Worm (Caenorhabditis elegans) whole organism, L4 larva: ENCODE measurements around the gene npax-3.

Experiments used
- D1046.2 ChIP-seq: fragments of 200-800 bp; sonication (Bioruptor generic); IDR thresholded peaks from 2 replicates; pipeline ENCODE4 v1.3.6; 2022; ENCODE audit warnings: missing genetic modification characterization, missing compliant biosample characterization
- F10B5.3 ChIP-seq: sonication (generic microtip); optimal IDR thresholded peaks from 2 replicates; lab custom pipeline; 2016; ENCODE audit warnings: mild to moderate bottlenecking, missing genetic modification characterization, missing compliant biosample characterization
- F26F4.8 ChIP-seq: fragments of 200-800 bp; sonication (Bioruptor generic); conservative IDR thresholded peaks from 2 replicates; pipeline ENCODE4 v1.3.6; 2022; ENCODE audit warnings: missing genetic modification characterization, missing compliant biosample characterization
- F44E2.7 ChIP-seq: fragments of 200-800 bp; sonication (Bioruptor generic); IDR thresholded peaks from 2 replicates; pipeline ENCODE4 v2.1.2; 2022; ENCODE audit warnings: missing genetic modification characterization, missing compliant biosample characterization
- F49E8.2 ChIP-seq: sonication (generic microtip); optimal IDR thresholded peaks from 2 replicates; lab custom pipeline; 2016; ENCODE audit warnings: missing compliant biosample characterization, mild to moderate bottlenecking, missing genetic modification characterization, borderline replicate concordance
- R02D3.7 ChIP-seq: fragments of 150-350 bp; sonication (generic microtip); optimal IDR thresholded peaks from 3 replicates; lab custom pipeline; 2014; ENCODE audit warnings: missing biosample characterization, missing genetic modification characterization
- T20F7.1 ChIP-seq: fragments of 200-800 bp; sonication (Bioruptor generic); optimal IDR thresholded peaks from 2 replicates; lab custom pipeline; 2018; ENCODE audit warnings: mild to moderate bottlenecking, missing genetic modification characterization, missing compliant biosample characterization
- T26A8.4 ChIP-seq: fragments of 200-800 bp; sonication (Bioruptor generic); IDR thresholded peaks from 2 replicates; pipeline ENCODE4 v1.3.6; 2022; ENCODE audit warnings: missing genetic modification characterization, missing compliant biosample characterization
- Y5F2A.4 ChIP-seq: fragments of 200-800 bp; sonication (Bioruptor generic); optimal IDR thresholded peaks from 2 replicates; lab custom pipeline; 2018; ENCODE audit warnings: mild to moderate bottlenecking, missing genetic modification characterization, missing compliant biosample characterization
- ZK546.5 ChIP-seq, 2 experiments: sonication (generic microtip); optimal IDR thresholded peaks; 2 replicates each; lab custom pipeline; 2017; ENCODE audit warnings: missing biosample characterization in 2 of 2, missing genetic modification characterization in 2 of 2
- aly-2 ChIP-seq: sonication (generic microtip); optimal IDR thresholded peaks from 2 replicates; lab custom pipeline; 2018; ENCODE audit warnings: missing biosample characterization, missing genetic modification characterization
- ctbp-1 ChIP-seq: fragments of 200-800 bp; sonication (Bioruptor generic); IDR thresholded peaks from 2 replicates; pipeline ENCODE4 v1.3.6; 2022; ENCODE audit warnings: missing genetic modification reagents, missing genetic modification characterization, missing compliant biosample characterization
- daf-16 ChIP-seq, 3 experiments: sonication (generic microtip); optimal IDR thresholded peaks; 2 replicates each; lab custom pipeline; 2016 to 2017; ENCODE audit warnings: missing genetic modification characterization in 3 of 3, missing genetic modification reagents in 3 of 3, mild to moderate bottlenecking in 2 of 3, missing compliant biosample characterization in 2 of 3, missing biosample characterization in 1 of 3, moderate library complexity in 1 of 3
- dmd-8 ChIP-seq: fragments of 200-800 bp; sonication (Bioruptor generic); IDR thresholded peaks from 2 replicates; pipeline ENCODE4 v1.3.6; 2022; ENCODE audit warnings: missing genetic modification characterization, missing compliant biosample characterization
- duxl-1 ChIP-seq: sonication (generic microtip); optimal IDR thresholded peaks from 2 replicates; lab custom pipeline; 2016; ENCODE audit warnings: mild to moderate bottlenecking, missing genetic modification characterization, moderate library complexity, missing compliant biosample characterization; ENCODE audit not compliant: poor library complexity
- egl-43 ChIP-seq: fragments of 200-800 bp; sonication (Bioruptor generic); IDR thresholded peaks from 2 replicates; pipeline ENCODE4 v1.3.6; 2022; ENCODE audit warnings: missing genetic modification reagents, missing genetic modification characterization, missing compliant biosample characterization
- hif-1 ChIP-seq, 2 experiments: sonication (generic microtip); optimal IDR thresholded peaks; 2 replicates each; lab custom pipeline; 2016 to 2017; ENCODE audit warnings: missing compliant biosample characterization in 2 of 2, missing genetic modification characterization in 2 of 2, missing genetic modification reagents in 2 of 2, missing genotype in 2 of 2, mild to moderate bottlenecking in 1 of 2
- hlh-11 ChIP-seq: fragments of 200-800 bp; sonication (Bioruptor generic); optimal IDR thresholded peaks from 2 replicates; lab custom pipeline; 2018; ENCODE audit warnings: mild to moderate bottlenecking, missing genetic modification characterization, missing compliant biosample characterization
- hmg-1.1 ChIP-seq: fragments of 200-800 bp; sonication (Bioruptor generic); IDR thresholded peaks from 2 replicates; pipeline ENCODE4 v1.3.6; 2022; ENCODE audit warnings: missing genetic modification reagents, missing genetic modification characterization, missing compliant biosample characterization
- lsy-2 ChIP-seq, 2 experiments: fragments of 150-350 bp in 1 of 2; sonication (generic microtip) in 1 of 2; optimal IDR thresholded peaks; 2 replicates each; lab custom pipeline; 2014 to 2017; ENCODE audit warnings: missing biosample characterization in 2 of 2, missing genetic modification characterization in 2 of 2
- mdl-1 ChIP-seq, 2 experiments: fragments of 150-350 bp in 1 of 2; sonication (generic microtip) in 1 of 2; optimal IDR thresholded peaks; 2 replicates each; lab custom pipeline; 2014 to 2017; ENCODE audit warnings: missing biosample characterization in 2 of 2, missing genetic modification characterization in 2 of 2
- mep-1 ChIP-seq: fragments of 150-350 bp; sonication (generic microtip); optimal IDR thresholded peaks from 3 replicates; lab custom pipeline; 2014; ENCODE audit warnings: missing biosample characterization, missing genetic modification characterization
- mxl-3 ChIP-seq: fragments of 200-800 bp; sonication (Bioruptor generic); optimal IDR thresholded peaks from 2 replicates; lab custom pipeline; 2018; ENCODE audit warnings: mild to moderate bottlenecking, missing genetic modification characterization, missing compliant biosample characterization
- nhr-10 ChIP-seq: fragments of 150-350 bp; optimal IDR thresholded peaks from 2 replicates; lab custom pipeline; 2014; ENCODE audit warnings: missing biosample characterization, missing genetic modification characterization
- nhr-28 ChIP-seq: fragments of 150-350 bp; optimal IDR thresholded peaks from 2 replicates; lab custom pipeline; 2014; ENCODE audit warnings: missing biosample characterization, missing genetic modification characterization
- nhr-41 ChIP-seq: fragments of 200-800 bp; sonication (Bioruptor generic); IDR thresholded peaks from 2 replicates; pipeline ENCODE4 v1.3.6; 2022; ENCODE audit warnings: missing genetic modification reagents, missing genetic modification characterization, missing compliant biosample characterization
- nhr-42 ChIP-seq: fragments of 200-800 bp; sonication (Bioruptor generic); IDR thresholded peaks from 2 replicates; pipeline ENCODE4 v1.3.6; 2022; ENCODE audit warnings: missing genetic modification characterization, missing compliant biosample characterization
- nhr-48 ChIP-seq: sonication (generic microtip); optimal IDR thresholded peaks from 2 replicates; lab custom pipeline; 2016; ENCODE audit warnings: mild to moderate bottlenecking, missing genetic modification characterization, missing compliant biosample characterization
- nhr-6 ChIP-seq: fragments of 150-350 bp; optimal IDR thresholded peaks from 2 replicates; lab custom pipeline; 2014; ENCODE audit warnings: missing biosample characterization, missing genetic modification characterization
- pqm-1 ChIP-seq: sonication (generic microtip); optimal IDR thresholded peaks from 2 replicates; lab custom pipeline; 2017; ENCODE audit warnings: missing biosample characterization, missing genetic modification characterization
- unc-130 ChIP-seq: sonication (generic microtip); optimal IDR thresholded peaks from 2 replicates; lab custom pipeline; 2016; ENCODE audit warnings: missing genetic modification reagents, missing genetic modification characterization, missing compliant biosample characterization
- unc-39 ChIP-seq: sonication (generic microtip); optimal IDR thresholded peaks from 2 replicates; lab custom pipeline; 2017; ENCODE audit warnings: missing biosample characterization, missing genetic modification characterization
- unc-62 ChIP-seq, 3 experiments: fragments of 150-350 bp in 1 of 3; sonication (generic microtip); optimal IDR thresholded peaks in 2 of 3; peaks in 1 of 3; 1 replicate in 1 of 3; 2 replicates in 2 of 3; lab custom pipeline; 2014 to 2017; ENCODE audit warnings: missing biosample characterization in 3 of 3, missing genetic modification characterization in 3 of 3, missing genetic modification reagents in 3 of 3, missing genotype in 1 of 3
- zfp-2 ChIP-seq: sonication (generic microtip); optimal IDR thresholded peaks from 2 replicates; lab custom pipeline; 2016; ENCODE audit warnings: mild to moderate bottlenecking, missing genetic modification characterization, missing compliant biosample characterization
- zfp-3 ChIP-seq: fragments of 200-800 bp; sonication (Bioruptor generic); conservative IDR thresholded peaks from 2 replicates; pipeline ENCODE4 v1.3.6; 2022; ENCODE audit warnings: missing genetic modification reagents, missing genetic modification characterization, missing compliant biosample characterization
- zip-2 ChIP-seq: fragments of 150-350 bp; optimal IDR thresholded peaks from 2 replicates; lab custom pipeline; 2014; ENCODE audit warnings: missing biosample characterization, missing genetic modification characterization
- ztf-11 ChIP-seq: fragments of 150-350 bp; optimal IDR thresholded peaks from 2 replicates; lab custom pipeline; 2014; ENCODE audit warnings: missing biosample characterization, missing genetic modification characterization

The npax-3 gene

ce11 chrIV:10867370-10868146, 39.6 kb upstream of the npax-3 start:
- TF ChIP-seq F26F4.8 (GFP tag; lab: Robert Waterston, UW) (0 out of 2 replicates have a peak, but pooled peaks have one; percentile 9), F49E8.2 (tag; lab: Kevin White, UChicago) (no peak), T20F7.1 (GFP tag; lab: Kevin White, UChicago) (no peak), daf-16 (GFP tag; optimal IDR thresholded peaks at IDR 0.05; lab: Kevin White, UChicago) (no peak), daf-16 (tag; optimal IDR thresholded peaks at IDR 0.05; lab: Kevin White, UChicago) (peak; percentile 71), duxl-1 (tag; lab: Kevin White, UChicago) (no peak), nhr-10 (tag; lab: Kevin White, UChicago) (no peak), hif-1 (tag; optimal IDR thresholded peaks at IDR 0.05; lab: Kevin White, UChicago) (no peak), F44E2.7 (no peak), nhr-41 (no peak), unc-62 (GFP tag; optimal IDR thresholded peaks at IDR 0.05 in 1 of 2; lab: Kevin White, UChicago) (peak in 1 of 2 experiments; percentile 89), unc-62 (tag; optimal IDR thresholded peaks at IDR 0.05; lab: Kevin White, UChicago) (no peak), unc-39 (tag; lab: Kevin White, UChicago) (no peak), aly-2 (tag; lab: Kevin White, UChicago) (no peak), ztf-11 (no peak)

ce11 chrIV:10864031-10864430, 36.1 kb upstream of the npax-3 start, which contains the start of gene nish-1:
Gene nish-1 (plus strand): TSS chrIV:10864331.
- TF ChIP-seq mep-1 (tag; lab: Kevin White, UChicago) (no peak), zfp-3 (GFP tag; lab: Robert Waterston, UW) (no peak), nhr-48 (tag; lab: Kevin White, UChicago) (no peak), nhr-6 (tag; lab: Kevin White, UChicago) (no peak), F49E8.2 (tag; lab: Kevin White, UChicago) (no peak), Y5F2A.4 (no peak), D1046.2 (GFP tag; lab: Robert Waterston, UW) (no peak), zip-2 (tag; lab: Kevin White, UChicago) (no peak), egl-43 (GFP tag; lab: Robert Waterston, UW) (no peak), F26F4.8 (GFP tag; lab: Robert Waterston, UW) (no peak), nhr-42 (no peak), ctbp-1 (GFP tag; lab: Robert Waterston, UW) (no peak), ZK546.5 (tag; optimal IDR thresholded peaks at IDR 0.05; lab: Kevin White, UChicago) (no peak), mxl-3 (GFP tag; lab: Kevin White, UChicago) (no peak)

- TF ChIP-seq T26A8.4 (GFP tag; lab: Robert Waterston, UW) (no peak), F49E8.2 (tag; lab: Kevin White, UChicago) (no peak), hmg-1.1 (GFP tag; lab: Robert Waterston, UW) (no peak), hlh-11 (tag; lab: Kevin White, UChicago) (no peak), pqm-1 (tag; lab: Kevin White, UChicago) (no peak), unc-130 (GFP tag; lab: Kevin White, UChicago) (no peak), mep-1 (tag; lab: Kevin White, UChicago) (no peak), mxl-3 (GFP tag; lab: Kevin White, UChicago) (no peak), lsy-2 (tag; optimal IDR thresholded peaks at IDR 0.05; lab: Kevin White, UChicago) (no peak), zfp-2 (tag; lab: Kevin White, UChicago) (no peak), ctbp-1 (GFP tag; lab: Robert Waterston, UW) (no peak), aly-2 (tag; lab: Kevin White, UChicago) (no peak), zfp-3 (GFP tag; lab: Robert Waterston, UW) (no peak), F10B5.3 (no peak), mdl-1 (tag; optimal IDR thresholded peaks at IDR 0.05; lab: Kevin White, UChicago) (no peak), R02D3.7 (tag; lab: Kevin White, UChicago) (no peak), zip-2 (tag; lab: Kevin White, UChicago) (no peak), dmd-8 (GFP tag; lab: Robert Waterston, UW) (no peak), nhr-28 (tag; lab: Kevin White, UChicago) (no peak)
These were observed 33.2 kb upstream of the npax-3 start, which contains the start of gene rbm-22 for ce11 chrIV:10861102-10861501. Gene rbm-22 (plus strand): TSS chrIV:10861402.
